Fruit fly (Drosophila melanogaster) whole organism: ENCODE results near the gene CG14020.

Experiments used
- CG8478 ChIP-seq: fragments of >200 bp; optimal IDR thresholded peaks from 2 replicates; lab custom pipeline; 2018; ENCODE audit warnings: inconsistent platforms
- Dll ChIP-seq: fragments of >200 bp; optimal IDR thresholded peaks from 2 replicates; lab custom pipeline; 2017
- EcR ChIP-seq, 2 experiments: fragments of >200 bp; optimal IDR thresholded peaks; 2 replicates each; lab custom pipeline; 2017; ENCODE audit warnings: missing biosample characterization in 2 of 2, missing genetic modification characterization in 2 of 2, missing genetic modification reagents in 2 of 2
- pan ChIP-seq: fragments of >200 bp; optimal IDR thresholded peaks from 2 replicates; lab custom pipeline; 2017
- psq ChIP-seq: fragments of >200 bp; optimal IDR thresholded peaks from 2 replicates; lab custom pipeline; 2017
- usp ChIP-seq: fragments of >200 bp; optimal IDR thresholded peaks from 2 replicates; lab custom pipeline; 2017; ENCODE audit warnings: missing biosample characterization, missing genetic modification characterization, mixed read lengths

dm6 chr2L:5502868-5503267, 14.7 kb upstream of the CG14020 start:
- TF ChIP-seq Dll (no peak), pan (lab: Kevin White, UChicago) (no peak), usp (GFP tag; lab: Kevin White, UChicago) (no peak), psq (lab: Kevin White, UChicago) (no peak), EcR (GFP tag; optimal IDR thresholded peaks at IDR 0.05; lab: Kevin White, UChicago) (no peak), CG8478 (lab: Kevin White, UChicago) (no peak)
